Fruit fly (Drosophila melanogaster) whole organism, embryonic: ENCODE measurements around the gene CG6610.

Source experiments
- Atf-2 ChIP-seq: fragments of 200-800 bp; sonication (Bioruptor generic); optimal IDR thresholded peaks from 2 replicates; lab custom pipeline; 2016; ENCODE audit warnings: missing biosample characterization, missing genetic modification characterization
- Bdp1 ChIP-seq: fragments of 200-800 bp; sonication (Bioruptor generic); optimal IDR thresholded peaks from 3 replicates; lab custom pipeline; 2016; ENCODE audit warnings: missing biosample characterization, missing genetic modification characterization
- CG10979 ChIP-seq: fragments of 200-800 bp; sonication (Bioruptor generic); optimal IDR thresholded peaks from 2 replicates; lab custom pipeline; 2018; ENCODE audit warnings: missing biosample characterization, mild to moderate bottlenecking, missing genetic modification characterization, moderate library complexity
- CG11456 ChIP-seq: fragments of 200-800 bp; sonication (Bioruptor generic); IDR thresholded peaks from 3 replicates; pipeline ENCODE4 v1.3.6; 2022; ENCODE audit warnings: missing biosample characterization, missing genetic modification characterization
- CG12071 ChIP-seq: fragments of 200-800 bp; sonication (Bioruptor generic); optimal IDR thresholded peaks from 3 replicates; lab custom pipeline; 2018; ENCODE audit warnings: missing biosample characterization, mild to moderate bottlenecking, missing genetic modification characterization
- CG12942 ChIP-seq: fragments of 200-800 bp; sonication (Bioruptor generic); optimal IDR thresholded peaks from 3 replicates; lab custom pipeline; 2016; ENCODE audit warnings: missing biosample characterization, missing genetic modification characterization
- CG15479 ChIP-seq: fragments of 200-800 bp; sonication (Bioruptor generic); optimal IDR thresholded peaks from 3 replicates; lab custom pipeline; 2019; ENCODE audit warnings: missing biosample characterization, mild to moderate bottlenecking, missing genetic modification characterization, moderate library complexity
- CG16813 ChIP-seq: fragments of 200-800 bp; sonication (Bioruptor generic); IDR thresholded peaks from 3 replicates; pipeline ENCODE4 v1.3.6; 2022; ENCODE audit warnings: missing biosample characterization, missing genetic modification characterization; ENCODE audit not compliant: partially characterized antibody
- CG17359 ChIP-seq: fragments of 200-800 bp; sonication (Bioruptor generic); optimal IDR thresholded peaks from 3 replicates; lab custom pipeline; 2018; ENCODE audit warnings: missing biosample characterization, mild to moderate bottlenecking, missing genetic modification characterization, moderate library complexity
- CG17361 ChIP-seq: fragments of 200-800 bp; sonication (Bioruptor generic); IDR thresholded peaks from 3 replicates; pipeline ENCODE4 v1.3.6; 2022; ENCODE audit warnings: missing biosample characterization, missing genetic modification characterization
- CG18599 ChIP-seq: fragments of 200-800 bp; sonication (Bioruptor generic); optimal IDR thresholded peaks from 3 replicates; lab custom pipeline; 2017; ENCODE audit warnings: missing biosample characterization, missing genetic modification characterization, mild to moderate bottlenecking, moderate library complexity, missing genetic modification reagents
- CG2120 ChIP-seq: fragments of 200-800 bp; sonication (Bioruptor generic); optimal IDR thresholded peaks from 3 replicates; lab custom pipeline; 2016; ENCODE audit warnings: missing biosample characterization, missing genetic modification characterization
- CG31365 ChIP-seq: fragments of 200-800 bp; sonication (Bioruptor generic); optimal IDR thresholded peaks from 2 replicates; lab custom pipeline; 2018; ENCODE audit warnings: missing biosample characterization, mild to moderate bottlenecking, missing genetic modification characterization
- CG3163 ChIP-seq: fragments of 200-800 bp; sonication (Bioruptor generic); optimal IDR thresholded peaks from 3 replicates; lab custom pipeline; 2016; ENCODE audit warnings: missing biosample characterization, missing genetic modification characterization
- CG32772 ChIP-seq: fragments of 200-800 bp; sonication (Bioruptor generic); IDR thresholded peaks from 2 replicates; pipeline ENCODE4 v1.3.6; 2022; ENCODE audit warnings: missing biosample characterization, missing genetic modification characterization
- CG5953 ChIP-seq: fragments of 200-800 bp; sonication (Bioruptor generic); IDR thresholded peaks from 2 replicates; pipeline ENCODE4 v1.3.6; 2022; ENCODE audit warnings: missing biosample characterization, missing genetic modification characterization
- CG6254 ChIP-seq: fragments of 200-800 bp; sonication (Bioruptor generic); optimal IDR thresholded peaks from 3 replicates; lab custom pipeline; 2017; ENCODE audit warnings: mild to moderate bottlenecking, missing biosample characterization, missing genetic modification reagents, missing genetic modification characterization
- CG8281 ChIP-seq: fragments of 200-800 bp; sonication (Bioruptor generic); optimal IDR thresholded peaks from 2 replicates; lab custom pipeline; 2018; ENCODE audit warnings: missing biosample characterization, mild to moderate bottlenecking, missing genetic modification characterization, moderate library complexity
- CG8924 ChIP-seq: fragments of 200-800 bp; optimal IDR thresholded peaks from 3 replicates; lab custom pipeline; 2019; ENCODE audit warnings: missing biosample characterization, mild to moderate bottlenecking, missing genetic modification characterization, moderate library complexity
- CHES-1-like ChIP-seq: fragments of 200-800 bp; sonication (Bioruptor generic); optimal IDR thresholded peaks from 2 replicates; lab custom pipeline; 2016; ENCODE audit warnings: missing biosample characterization, missing genetic modification characterization
- CTCF ChIP-seq: fragments of 200-800 bp; sonication (Bioruptor generic); optimal IDR thresholded peaks from 2 replicates; lab custom pipeline; 2017; ENCODE audit warnings: missing biosample characterization, mild to moderate bottlenecking, missing genetic modification characterization, moderate library complexity
- Dek ChIP-seq: fragments of 200-800 bp; sonication (Bioruptor generic); optimal IDR thresholded peaks from 3 replicates; lab custom pipeline; 2019; ENCODE audit warnings: missing biosample characterization, mild to moderate bottlenecking, missing genetic modification characterization, moderate library complexity
- Dfd ChIP-seq, 2 experiments: fragments of >200 bp; optimal IDR thresholded peaks; 2 replicates each; lab custom pipeline; 2017; ENCODE audit warnings: missing biosample characterization in 2 of 2, missing genetic modification characterization in 2 of 2
- Doc2 ChIP-seq: fragments of 200-800 bp; sonication (Bioruptor generic); IDR thresholded peaks from 2 replicates; pipeline ENCODE4 v1.3.6; 2022; ENCODE audit warnings: missing biosample characterization, missing genetic modification characterization
- Hsf ChIP-seq: fragments of 200-800 bp; sonication (Bioruptor generic); optimal IDR thresholded peaks from 3 replicates; lab custom pipeline; 2016; ENCODE audit warnings: missing biosample characterization, missing genetic modification characterization
- Max ChIP-seq: fragments of 200-800 bp; sonication (Bioruptor generic); optimal IDR thresholded peaks from 2 replicates; lab custom pipeline; 2016; ENCODE audit warnings: missing biosample characterization, mild to moderate bottlenecking, missing genetic modification characterization
- Med ChIP-seq: fragments of 200-800 bp; sonication (Bioruptor generic); peaks from one replicate; lab custom pipeline; 2016; ENCODE audit warnings: missing biosample characterization, missing genetic modification characterization, mild to moderate bottlenecking, inconsistent platforms, moderate library complexity
- Nf-YB ChIP-seq: fragments of 200-800 bp; sonication (Bioruptor generic); optimal IDR thresholded peaks from 3 replicates; lab custom pipeline; 2019; ENCODE audit warnings: missing biosample characterization, mild to moderate bottlenecking, missing genetic modification characterization, moderate library complexity
- Oaz ChIP-seq: fragments of 200-800 bp; sonication (Bioruptor generic); IDR thresholded peaks from 2 replicates; pipeline ENCODE4 v1.3.6; 2022; ENCODE audit warnings: missing biosample characterization, missing genetic modification characterization
- Opbp ChIP-seq: fragments of 200-800 bp; sonication (Bioruptor generic); IDR thresholded peaks from 3 replicates; pipeline ENCODE4 v1.3.6; 2022; ENCODE audit warnings: missing biosample characterization, missing genetic modification characterization; ENCODE audit not compliant: partially characterized antibody
- PHDP ChIP-seq: fragments of 200-800 bp; sonication (Bioruptor generic); optimal IDR thresholded peaks from 3 replicates; lab custom pipeline; 2018; ENCODE audit warnings: missing biosample characterization, mild to moderate bottlenecking, missing genetic modification characterization, moderate library complexity
- Scr ChIP-seq: fragments of 200-800 bp; sonication (Bioruptor generic); IDR thresholded peaks from 2 replicates; pipeline ENCODE4 v1.3.6; 2022; ENCODE audit warnings: missing biosample characterization, missing genetic modification characterization; ENCODE audit not compliant: partially characterized antibody
- Vsx1 ChIP-seq: fragments of 200-800 bp; sonication (Bioruptor generic); optimal IDR thresholded peaks from 2 replicates; lab custom pipeline; 2017; ENCODE audit warnings: missing biosample characterization, mild to moderate bottlenecking, missing genetic modification characterization, missing genetic modification reagents
- Xrp1 ChIP-seq: fragments of 200-800 bp; sonication (Bioruptor generic); IDR thresholded peaks from 2 replicates; pipeline ENCODE4 v1.3.6; 2022; ENCODE audit warnings: missing biosample characterization, missing genetic modification characterization
- ewg ChIP-seq: fragments of 200-800 bp; sonication (Bioruptor generic); optimal IDR thresholded peaks from 3 replicates; lab custom pipeline; 2017; ENCODE audit warnings: mild to moderate bottlenecking, missing biosample characterization, missing genetic modification reagents, missing genetic modification characterization
- exex ChIP-seq: fragments of 200-800 bp; sonication (Bioruptor generic); optimal IDR thresholded peaks from 4 replicates; lab custom pipeline; 2018; ENCODE audit warnings: missing biosample characterization, mild to moderate bottlenecking, missing genetic modification characterization, moderate library complexity
- gcm2 ChIP-seq: fragments of 200-800 bp; sonication (Bioruptor generic); optimal IDR thresholded peaks from 2 replicates; lab custom pipeline; 2016; ENCODE audit warnings: missing biosample characterization, missing genetic modification characterization
- gsb ChIP-seq: fragments of 200-800 bp; sonication (Bioruptor generic); IDR thresholded peaks from 2 replicates; pipeline ENCODE4 v1.3.6; 2022; ENCODE audit warnings: missing biosample characterization, missing genetic modification characterization
- h ChIP-seq: fragments of >200 bp; optimal IDR thresholded peaks from 2 replicates; lab custom pipeline; 2017
- insv ChIP-seq, 2 experiments: fragments of 200-800 bp; sonication (Bioruptor generic); optimal IDR thresholded peaks; 3 replicates each; lab custom pipeline; 2016 to 2018; ENCODE audit warnings: missing biosample characterization in 2 of 2, missing genetic modification characterization in 2 of 2
- kah ChIP-seq: fragments of 200-800 bp; sonication (Bioruptor generic); optimal IDR thresholded peaks from 2 replicates; lab custom pipeline; 2018; ENCODE audit warnings: missing biosample characterization, mild to moderate bottlenecking, missing genetic modification characterization
- kni ChIP-seq: fragments of 200-800 bp; sonication (Bioruptor generic); optimal IDR thresholded peaks from 3 replicates; lab custom pipeline; 2017; ENCODE audit warnings: mild to moderate bottlenecking, missing biosample characterization, missing genetic modification reagents, missing genetic modification characterization
- knrl ChIP-seq: fragments of 200-800 bp; sonication (Bioruptor generic); IDR thresholded peaks from 3 replicates; pipeline ENCODE4 v1.3.6; 2022; ENCODE audit warnings: missing biosample characterization, missing genetic modification characterization; ENCODE audit not compliant: partially characterized antibody
- lmd ChIP-seq: fragments of 200-800 bp; sonication (Bioruptor generic); IDR thresholded peaks from 2 replicates; pipeline ENCODE4 v1.3.6; 2022; ENCODE audit warnings: missing biosample characterization, missing genetic modification characterization
- nerfin-2 ChIP-seq: fragments of 200-800 bp; sonication (Bioruptor generic); IDR thresholded peaks from 2 replicates; pipeline ENCODE4 v1.3.6; 2022; ENCODE audit warnings: missing biosample characterization, missing genetic modification characterization; ENCODE audit not compliant: partially characterized antibody
- pb ChIP-seq: fragments of 200-800 bp; sonication (Bioruptor generic); optimal IDR thresholded peaks from 3 replicates; lab custom pipeline; 2016; ENCODE audit warnings: missing biosample characterization, missing genetic modification characterization
- shn ChIP-seq: fragments of 200-800 bp; sonication (Bioruptor generic); optimal IDR thresholded peaks from 3 replicates; lab custom pipeline; 2016; ENCODE audit warnings: missing biosample characterization, missing genetic modification characterization
- slou ChIP-seq: fragments of 200-800 bp; sonication (Bioruptor generic); optimal IDR thresholded peaks from 3 replicates; lab custom pipeline; 2016; ENCODE audit warnings: missing biosample characterization, missing genetic modification characterization
- tx ChIP-seq: fragments of 200-800 bp; sonication (Bioruptor generic); optimal IDR thresholded peaks from 2 replicates; lab custom pipeline; 2016; ENCODE audit warnings: missing biosample characterization, missing genetic modification characterization
- yki ChIP-seq: fragments of >200 bp; optimal IDR thresholded peaks from 3 replicates; lab custom pipeline; 2018
- zen2 ChIP-seq: fragments of 200-800 bp; sonication (Bioruptor generic); IDR thresholded peaks from 3 replicates; pipeline ENCODE4 v1.3.6; 2022; ENCODE audit warnings: missing biosample characterization, missing genetic modification characterization; ENCODE audit not compliant: partially characterized antibody
- zfh1 ChIP-seq: fragments of 200-800 bp; sonication (Bioruptor generic); IDR thresholded peaks from 3 replicates; pipeline ENCODE4 v1.3.6; 2022; ENCODE audit warnings: missing biosample characterization, missing genetic modification characterization

The CG6610 gene

dm6 chr3L:6054803-6055202 lies 20.5 kb upstream of the CG6610 start, which contains the start of gene tant (continued):
- TF ChIP-seq CG5953 (GFP tag; lab: Robert Waterston, UW) (no peak), Max (peak; percentile 6), pb (GFP tag; lab: Kevin White, UChicago) (no peak), CTCF (GFP tag; lab: Kevin White, UChicago) (peak; percentile 68), CG2120 (GFP tag; lab: Kevin White, UChicago) (peak; percentile 16), CG31365 (tag; lab: Kevin White, UChicago) (peak; percentile 95), zen2 (GFP tag; lab: Robert Waterston, UW) (peak; percentile 70; the same call in 1 of the 3 replicates), CG6254 (GFP tag; lab: Kevin White, UChicago) (no peak), Vsx1 (GFP tag; lab: Kevin White, UChicago) (no peak), CG8281 (tag; lab: Kevin White, UChicago) (no peak), CG12942 (GFP tag; lab: Kevin White, UChicago) (no peak), Nf-YB (peak; percentile 87), Dek (no peak), CG8924 (no peak), nerfin-2 (GFP tag; lab: Robert Waterston, UW) (peak; percentile 82), Doc2 (GFP tag; lab: Robert Waterston, UW) (no peak), CG17361 (GFP tag; lab: Robert Waterston, UW) (peak; percentile 57; the same call in 2 of the 3 replicates), ewg (peak; percentile 7), Scr (GFP tag; lab: Robert Waterston, UW) (peak; percentile 95), Med (GFP tag; lab: Kevin White, UChicago) (peak; percentile 65), shn (peak; percentile 16), Atf-2 (GFP tag; lab: Kevin White, UChicago) (no peak), Oaz (GFP tag; lab: Robert Waterston, UW) (no peak), CG17359 (no peak), gcm2 (GFP tag; lab: Kevin White, UChicago) (no peak), insv (GFP tag; optimal IDR thresholded peaks at IDR 0.05; lab: Kevin White, UChicago) (no peak), Hsf (GFP tag; lab: Kevin White, UChicago) (peak; percentile 6), Dfd (GFP tag; optimal IDR thresholded peaks at IDR 0.05; lab: Kevin White, UChicago) (no peak), kni (GFP tag; lab: Kevin White, UChicago) (no peak), CHES-1-like (GFP tag; lab: Kevin White, UChicago) (peak; percentile 53), h (lab: Kevin White, UChicago) (no peak), exex (tag; lab: Kevin White, UChicago) (no peak), CG11456 (GFP tag; lab: Robert Waterston, UW) (no peak), Bdp1 (GFP tag; lab: Kevin White, UChicago) (peak; percentile 11), kah (GFP tag; lab: Kevin White, UChicago) (no peak), slou (GFP tag; lab: Kevin White, UChicago) (no peak), Xrp1 (GFP tag; lab: Robert Waterston, UW) (no peak), PHDP (no peak), CG16813 (GFP tag; lab: Robert Waterston, UW) (peak; percentile 95), lmd (GFP tag; lab: Robert Waterston, UW) (no peak), tx (GFP tag; lab: Kevin White, UChicago) (no peak), CG12071 (GFP tag; lab: Kevin White, UChicago) (no peak), CG15479 (GFP tag; lab: Kevin White, UChicago) (no peak), CG10979 (peak; percentile 12), CG32772 (GFP tag; lab: Robert Waterston, UW) (no peak), zfh1 (GFP tag; lab: Robert Waterston, UW) (no peak), CG18599 (GFP tag; lab: Kevin White, UChicago) (no peak), Opbp (GFP tag; lab: Robert Waterston, UW) (peak; percentile 90), CG3163 (GFP tag; lab: Kevin White, UChicago) (no peak), gsb (GFP tag; lab: Robert Waterston, UW) (no peak), knrl (GFP tag; lab: Robert Waterston, UW) (peak; percentile 97), yki (lab: Kevin White, UChicago) (peak; percentile 55)
